Worm (Caenorhabditis elegans): ENCODE measurements around the gene fbxc-48.

Gene fbxc-48

DNA sequence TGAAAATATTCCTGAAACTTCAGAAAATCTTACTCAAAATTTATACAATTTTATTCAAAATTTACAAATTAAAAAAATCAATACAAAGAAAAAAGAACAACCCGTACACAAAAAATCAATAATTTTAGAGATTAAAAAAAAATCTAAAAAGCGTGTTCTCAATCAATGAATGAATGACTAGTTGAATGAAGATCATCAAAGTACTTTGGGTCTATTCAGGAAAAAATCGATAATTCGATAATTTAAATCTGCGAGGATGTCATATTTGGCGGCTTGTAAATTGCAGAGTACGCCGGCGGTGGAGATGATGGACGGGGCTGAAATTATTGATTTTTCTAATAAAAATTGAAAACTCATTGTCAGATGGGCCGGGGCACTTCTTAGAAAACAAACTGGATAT is 15.5 kb upstream of the fbxc-48 start:
- no peak for TF ChIP-seq him-1 (tag; optimal IDR thresholded peaks at IDR 0.05)
- no peak for TF ChIP-seq dao-5 (tag; optimal IDR thresholded peaks at IDR 0.05)
- TF ChIP-seq W03F9.2 (tag; optimal IDR thresholded peaks at IDR 0.05), result no peak

DNA sequence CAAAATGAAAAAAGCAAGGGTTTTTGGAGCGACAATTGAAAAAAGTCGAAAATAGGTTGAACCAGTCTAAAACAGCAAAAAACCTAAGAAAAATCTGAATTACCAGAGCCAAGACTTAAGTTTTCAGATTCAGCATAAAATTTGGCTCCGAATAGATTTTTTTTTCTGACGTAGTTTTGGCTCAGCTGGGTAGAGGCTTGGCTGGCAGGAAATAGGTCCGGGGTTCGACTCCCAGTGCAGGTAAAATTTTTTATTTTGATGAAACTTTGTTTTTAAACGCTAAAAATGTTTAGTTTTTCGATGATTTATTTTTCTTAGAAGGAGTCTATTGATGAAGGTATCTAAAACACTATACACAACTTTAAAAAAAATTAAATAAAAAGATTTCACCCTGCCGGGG is 14.3 kb upstream of the fbxc-48 start:
- TF ChIP-seq him-1 (tag; optimal IDR thresholded peaks at IDR 0.05) (no peak), dao-5 (tag; optimal IDR thresholded peaks at IDR 0.05) (no peak), W03F9.2 (tag; optimal IDR thresholded peaks at IDR 0.05) (no peak)

DNA sequence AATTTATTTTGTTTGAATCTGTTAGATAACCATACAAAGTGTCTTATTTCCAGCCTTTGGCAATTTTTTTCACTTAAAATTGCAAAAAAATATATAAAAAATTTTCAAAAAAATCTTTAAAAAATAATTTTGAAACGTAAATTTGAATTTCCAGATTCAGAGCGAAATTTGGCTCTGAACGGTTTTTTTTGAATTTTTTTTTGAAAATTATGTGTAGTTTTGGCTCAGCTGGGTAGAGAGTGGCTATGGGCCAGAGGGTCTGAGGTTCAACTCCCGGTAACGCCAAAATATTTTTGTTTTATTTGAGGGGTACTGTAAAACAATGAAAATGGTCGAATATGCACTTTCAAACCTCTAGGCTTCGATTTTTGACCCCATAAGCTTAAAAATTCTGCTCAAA is 12.8 kb upstream of the fbxc-48 start:
- TF ChIP-seq him-1 (tag; optimal IDR thresholded peaks at IDR 0.05) (no peak), dao-5 (tag; optimal IDR thresholded peaks at IDR 0.05) (no peak), W03F9.2 (tag; optimal IDR thresholded peaks at IDR 0.05) (no peak)

DNA sequence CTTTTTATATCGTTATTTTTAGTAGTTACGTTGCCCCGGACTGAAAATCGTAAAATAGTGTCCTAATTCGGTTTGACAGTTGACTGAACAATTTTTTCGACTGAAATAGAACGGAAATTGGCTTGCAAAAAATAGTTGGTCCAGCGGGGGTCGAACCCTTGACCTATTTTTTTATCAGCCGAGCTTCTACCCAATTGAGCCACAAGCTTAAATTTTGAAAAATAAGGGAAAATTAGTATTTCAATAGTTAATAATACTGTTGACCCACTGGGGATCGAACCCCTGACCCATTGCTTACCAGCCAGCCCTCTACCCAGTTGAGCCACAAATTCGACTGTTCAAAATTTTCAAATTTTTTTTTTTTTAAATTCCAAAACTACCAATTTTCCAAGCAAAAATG is 11.1 kb upstream of the fbxc-48 start:
- TF ChIP-seq dao-5 (tag; optimal IDR thresholded peaks at IDR 0.05), result no peak
- no peak for TF ChIP-seq him-1 (tag; optimal IDR thresholded peaks at IDR 0.05)
- TF ChIP-seq W03F9.2 (tag; optimal IDR thresholded peaks at IDR 0.05), result no peak

DNA sequence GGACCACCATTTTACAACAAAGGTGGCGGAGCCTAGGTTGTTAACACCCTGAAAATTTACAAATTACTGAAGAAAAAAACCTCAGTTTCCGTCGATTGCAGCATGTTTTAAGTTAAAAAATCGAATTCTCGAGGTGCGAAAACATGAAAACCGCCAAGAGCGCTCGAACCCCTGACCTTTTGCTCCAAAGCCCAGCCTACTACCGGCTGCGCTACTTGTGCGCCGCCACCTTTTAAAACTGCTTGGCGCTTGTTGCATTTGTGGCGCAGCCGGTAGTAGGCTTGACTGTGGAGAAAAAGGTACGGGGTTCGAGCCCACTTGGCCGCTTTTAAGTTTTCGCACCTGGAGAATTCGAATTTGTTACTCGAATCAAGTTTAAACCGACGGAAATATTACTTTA is 9.4 kb upstream of the fbxc-48 start, which contains the start of gene snt-6:
Gene snt-6, minus strand, starts transcription at position 58 of the 400 bp plus-strand sequence.
- no peak for TF ChIP-seq him-1 (tag; optimal IDR thresholded peaks at IDR 0.05)
- no peak for TF ChIP-seq W03F9.2 (tag; optimal IDR thresholded peaks at IDR 0.05)
- TF ChIP-seq dao-5 (tag; optimal IDR thresholded peaks at IDR 0.05), result no peak

DNA sequence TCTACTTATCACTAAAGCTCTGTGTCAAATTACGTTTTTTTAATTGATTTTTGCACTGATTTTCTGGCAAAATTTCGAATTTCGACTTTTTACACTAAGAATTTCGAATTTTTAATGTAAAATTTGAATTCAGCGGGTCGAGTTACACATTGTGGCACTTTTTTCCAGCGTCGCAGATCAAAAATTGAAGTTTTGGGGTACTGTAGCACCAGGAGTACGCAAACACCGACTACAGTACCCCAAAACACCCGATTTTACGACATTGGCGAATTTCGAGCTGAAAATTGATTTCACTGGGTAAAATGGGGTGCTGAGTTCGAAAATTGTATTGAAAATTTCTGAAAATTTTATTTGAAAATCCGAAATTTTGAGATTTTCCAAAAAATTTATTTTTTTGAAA is 8.3 kb downstream of the fbxc-48 start:
- no peak for TF ChIP-seq W03F9.2 (tag; optimal IDR thresholded peaks at IDR 0.05)
- TF ChIP-seq dao-5 (tag; optimal IDR thresholded peaks at IDR 0.05), result no peak
- no peak for TF ChIP-seq him-1 (tag; optimal IDR thresholded peaks at IDR 0.05)

DNA sequence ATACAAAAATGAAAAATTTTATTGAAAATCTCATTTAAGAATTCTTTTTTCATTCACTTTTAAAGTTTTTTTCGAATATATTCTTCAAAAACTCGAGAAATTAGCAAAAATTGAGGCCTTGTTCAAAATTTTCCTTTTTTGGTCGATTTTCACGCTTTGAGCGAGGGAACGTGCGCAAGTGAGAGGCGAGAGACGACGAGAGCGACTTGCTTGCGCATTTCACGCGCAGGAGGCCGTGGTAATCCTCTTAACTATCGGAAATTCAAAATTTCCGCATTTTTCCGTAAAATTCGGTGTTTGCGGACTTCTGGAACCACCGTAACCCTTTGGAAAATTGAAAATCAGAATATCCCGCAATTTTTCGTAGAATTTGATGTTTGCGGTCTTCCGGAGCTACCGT is 10.8 kb downstream of the fbxc-48 start:
- TF ChIP-seq dao-5 (tag; optimal IDR thresholded peaks at IDR 0.05) (no peak), W03F9.2 (tag; optimal IDR thresholded peaks at IDR 0.05) (no peak), him-1 (tag; optimal IDR thresholded peaks at IDR 0.05) (no peak)

DNA sequence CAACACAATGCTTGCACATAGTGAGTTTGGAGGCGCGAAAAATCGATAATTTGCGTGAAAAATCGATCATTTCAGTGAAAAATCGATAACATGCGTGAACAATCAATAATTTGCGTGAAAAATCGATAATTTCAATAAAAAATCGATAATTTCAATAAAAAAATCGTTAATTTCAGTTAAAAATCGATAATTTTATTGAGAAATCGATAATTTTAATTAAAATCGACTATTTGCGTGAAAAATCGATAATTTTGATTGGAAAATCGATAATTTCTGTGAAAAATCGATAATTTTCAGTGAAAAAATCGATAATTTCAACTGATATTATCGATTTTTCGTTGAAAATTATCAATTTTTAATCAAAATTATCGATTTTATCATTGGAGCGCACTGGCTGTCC is 16.7 kb downstream of the fbxc-48 start:
- no peak for TF ChIP-seq W03F9.2 (tag; optimal IDR thresholded peaks at IDR 0.05)
- TF ChIP-seq dao-5 (tag; optimal IDR thresholded peaks at IDR 0.05), result no peak
- TF ChIP-seq him-1 (tag; optimal IDR thresholded peaks at IDR 0.05), result no peak

DNA sequence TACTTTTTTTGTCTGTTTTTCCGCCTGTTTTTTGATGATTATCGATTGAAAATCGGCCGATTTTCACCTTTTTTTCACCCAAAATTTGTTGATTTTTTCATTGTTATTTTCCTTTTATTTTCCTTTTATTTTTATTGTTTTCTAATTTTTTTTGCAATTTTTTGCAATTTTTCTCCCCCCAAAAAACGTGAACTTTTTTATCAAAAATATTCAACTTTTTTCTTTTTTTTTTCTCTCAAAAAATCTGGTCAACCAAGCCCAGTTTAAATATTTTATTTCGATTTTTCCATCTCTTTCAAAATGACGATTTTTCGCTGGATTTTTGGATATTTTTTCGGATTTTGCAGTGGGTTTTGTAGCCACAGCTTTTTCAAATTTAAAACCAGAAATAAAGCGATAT is 17.2 kb downstream of the fbxc-48 start, which contains the start of gene rfip-2:
Gene rfip-2, plus strand, starts transcription at position 301 of the 400 bp plus-strand sequence.
- TF ChIP-seq him-1 (tag; optimal IDR thresholded peaks at IDR 0.05) (no peak), dao-5 (tag; optimal IDR thresholded peaks at IDR 0.05) (no peak), W03F9.2 (tag; optimal IDR thresholded peaks at IDR 0.05) (no peak)

DNA sequence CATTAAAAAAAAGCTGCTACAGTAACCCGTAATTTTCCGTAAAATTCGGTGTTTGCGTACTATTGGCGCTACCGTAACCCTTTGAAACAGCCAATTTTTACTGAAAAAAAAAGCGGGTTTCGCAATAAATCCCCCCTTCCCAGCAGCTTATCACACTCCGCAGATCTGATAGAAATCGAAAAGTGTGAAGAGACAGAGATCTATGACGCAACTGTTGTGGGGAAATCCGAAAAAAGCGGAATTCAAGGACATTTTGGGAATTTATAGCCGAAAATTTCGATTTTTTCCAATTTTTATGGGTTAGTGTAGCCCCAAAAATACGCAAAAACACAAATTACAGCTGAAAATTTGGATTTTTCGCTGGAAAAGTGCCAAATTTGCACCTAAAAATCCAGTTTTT is 18.8 kb downstream of the fbxc-48 start:
- TF ChIP-seq dao-5 (tag; optimal IDR thresholded peaks at IDR 0.05) (no peak), W03F9.2 (tag; optimal IDR thresholded peaks at IDR 0.05) (no peak), him-1 (tag; optimal IDR thresholded peaks at IDR 0.05) (no peak)

DNA sequence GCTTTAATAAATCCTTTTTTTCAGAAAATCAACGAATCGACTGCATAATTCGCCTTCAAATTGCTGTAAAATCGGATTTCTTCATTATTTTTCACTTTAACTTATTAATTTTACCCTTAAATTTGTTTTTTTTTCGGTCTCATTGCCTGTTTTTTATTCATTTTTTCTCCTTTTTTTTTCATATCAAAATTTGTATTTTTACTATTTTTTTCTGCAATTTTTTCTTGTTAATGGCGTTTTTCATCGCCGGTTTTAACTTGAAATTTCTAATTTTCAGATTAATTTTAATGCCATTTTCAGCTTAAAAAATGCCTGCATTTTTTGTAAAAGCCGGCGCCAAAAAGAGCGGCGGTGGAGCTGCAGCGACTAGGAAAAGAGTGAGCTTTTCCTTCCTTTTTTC is 31.6 kb downstream of the fbxc-48 start, which contains the start of gene T02H6.1:
Gene T02H6.1, plus strand, starts transcription at position 301 of the 400 bp plus-strand sequence.
- TF ChIP-seq W03F9.2 (tag; optimal IDR thresholded peaks at IDR 0.05), result no peak
- TF ChIP-seq him-1 (tag; optimal IDR thresholded peaks at IDR 0.05), result no peak
- TF ChIP-seq dao-5 (tag; optimal IDR thresholded peaks at IDR 0.05), result no peak

DNA sequence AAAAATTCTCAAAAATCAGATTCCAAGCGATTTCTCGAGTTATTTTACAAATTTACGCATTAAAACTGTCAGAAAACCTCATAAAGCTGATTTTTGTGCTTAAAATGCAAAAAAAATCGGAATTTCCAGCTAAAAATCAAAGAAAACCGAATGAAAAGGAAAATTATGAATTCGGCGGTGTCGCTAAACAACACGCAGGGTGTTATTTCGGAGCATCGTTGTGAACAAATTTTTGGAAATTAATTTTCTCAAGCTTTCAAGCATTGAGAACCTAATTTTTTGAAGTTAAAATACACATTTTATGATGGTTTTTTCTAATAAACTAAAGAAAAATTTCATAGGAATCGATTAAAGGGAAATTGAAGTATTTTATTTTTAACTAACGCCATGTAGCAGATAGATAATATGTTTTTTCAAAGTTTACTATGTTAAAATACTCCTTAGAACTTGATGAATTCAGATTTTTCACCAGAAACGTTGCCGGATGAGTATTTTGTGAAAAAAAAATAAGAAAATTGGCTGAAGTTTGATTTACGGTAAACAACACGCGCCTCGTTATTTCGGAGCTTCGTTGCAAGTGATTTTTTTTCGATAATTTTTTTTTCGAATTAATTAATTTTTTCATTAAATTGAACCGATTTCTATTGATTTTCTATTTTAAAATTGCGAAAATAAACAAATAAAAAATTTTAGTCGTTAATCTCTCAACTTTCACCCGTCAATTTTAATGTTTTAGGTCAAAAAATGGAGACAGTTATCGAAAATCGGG is 39.2 kb downstream of the fbxc-48 start, which contains the start of gene thoc-1:
Gene thoc-1, plus strand, starts transcription at position 737 of the 769 bp plus-strand sequence.
- TF ChIP-seq dao-5 (tag; optimal IDR thresholded peaks at IDR 0.05), result no peak
- TF ChIP-seq him-1 (tag; optimal IDR thresholded peaks at IDR 0.05), result no peak
- no peak for TF ChIP-seq W03F9.2 (tag; optimal IDR thresholded peaks at IDR 0.05)

DNA sequence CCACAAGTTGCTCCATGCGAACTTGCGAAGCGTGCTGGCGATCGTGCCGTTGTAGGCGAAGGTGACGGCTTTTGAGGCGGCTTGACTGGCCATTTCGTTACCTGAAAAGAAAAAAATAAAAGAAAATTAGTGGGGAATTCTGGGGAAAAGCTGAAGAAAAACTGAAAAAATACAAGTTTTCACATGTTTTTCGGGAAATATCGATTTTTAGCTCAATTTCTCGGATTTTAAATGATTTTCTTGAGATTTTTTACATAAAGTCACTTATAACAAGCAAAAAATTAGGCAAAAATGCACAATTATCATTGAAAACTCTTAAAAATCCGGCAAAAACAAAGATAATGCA is 39.7 kb downstream of the fbxc-48 start, which contains the start of gene T02H6.11:
Gene T02H6.11, minus strand, starts transcription at position 101 of the 346 bp plus-strand sequence.
- no peak for TF ChIP-seq dao-5 (tag; optimal IDR thresholded peaks at IDR 0.05)
- no peak for TF ChIP-seq him-1 (tag; optimal IDR thresholded peaks at IDR 0.05)
- TF ChIP-seq W03F9.2 (tag; optimal IDR thresholded peaks at IDR 0.05), result no peak

DNA sequence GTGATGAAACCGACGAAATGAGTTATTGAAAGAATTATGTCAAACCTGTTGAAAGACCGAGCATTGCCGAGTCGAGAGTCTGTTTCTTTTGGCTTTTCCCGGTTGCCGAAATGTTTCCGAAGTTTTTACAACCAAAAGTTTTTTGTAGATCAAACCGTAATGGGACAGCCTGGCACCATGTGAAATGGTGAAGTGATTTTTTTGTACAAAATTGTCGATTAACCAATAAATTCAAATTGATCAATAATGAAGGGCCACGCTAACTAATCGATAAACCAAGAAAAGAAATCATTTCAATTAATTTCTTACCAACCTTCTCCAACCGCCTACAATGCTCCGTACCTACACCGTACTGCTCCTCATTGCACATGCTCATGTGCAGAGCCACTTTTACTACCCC is 49.2 kb downstream of the fbxc-48 start, which contains the start of gene T02H6.3:
Gene T02H6.3, plus strand, starts transcription at position 301 of the 400 bp plus-strand sequence.
- no peak for TF ChIP-seq dao-5 (tag; optimal IDR thresholded peaks at IDR 0.05)
- no peak for TF ChIP-seq him-1 (tag; optimal IDR thresholded peaks at IDR 0.05)
- no peak for TF ChIP-seq W03F9.2 (tag; optimal IDR thresholded peaks at IDR 0.05)

All from whole organism, L4/young adult.